Fruit fly (Drosophila melanogaster) Kc167 (cell line): ENCODE data around the gene Rala.

Experiments
- Myc ChIP-seq: fragments of >200 bp; optimal IDR thresholded peaks from 2 replicates; lab custom pipeline; 2017; ENCODE audit warnings: missing external identifiers
- Sin3A ChIP-seq: fragments of >200 bp; optimal IDR thresholded peaks from 2 replicates; lab custom pipeline; 2018; ENCODE audit warnings: missing external identifiers
- h ChIP-seq: fragments of >200 bp; optimal IDR thresholded peaks from 3 replicates; lab custom pipeline; 2018; ENCODE audit warnings: missing external identifiers
- insv ChIP-seq: fragments of >200 bp; optimal IDR thresholded peaks from 3 replicates; lab custom pipeline; 2018; ENCODE audit warnings: missing external identifiers
- psq ChIP-seq: fragments of >200 bp; optimal IDR thresholded peaks from 2 replicates; lab custom pipeline; 2017; ENCODE audit warnings: missing external identifiers
- ttk ChIP-seq: sonication (Bioruptor generic); optimal IDR thresholded peaks from 2 replicates; lab custom pipeline; 2017; ENCODE audit warnings: missing external identifiers

Gene Rala

dm6 chrX:3677156-3677846 is 42.1 kb downstream of the Rala start:
- TF ChIP-seq Sin3A (no peak), h (no peak), ttk (no peak), psq (lab: Kevin White, UChicago) (no peak)

dm6 chrX:3676469-3677155 is 42.8 kb downstream of the Rala start:
- TF ChIP-seq ttk, result no peak
- TF ChIP-seq psq (lab: Kevin White, UChicago), result no peak
- no peak for TF ChIP-seq Sin3A
- no peak for TF ChIP-seq h
- TF ChIP-seq Myc (lab: Kevin White, UChicago), result no peak
- no peak for TF ChIP-seq insv (lab: Kevin White, UChicago)

dm6 chrX:3675538-3675937 is 43.9 kb downstream of the Rala start:
- TF ChIP-seq insv (lab: Kevin White, UChicago), result no peak
- no peak for TF ChIP-seq Myc (lab: Kevin White, UChicago)
- no peak for TF ChIP-seq ttk
- no peak for TF ChIP-seq Sin3A
- TF ChIP-seq psq (lab: Kevin White, UChicago), result no peak
- TF ChIP-seq h, result no peak

- TF ChIP-seq Myc (lab: Kevin White, UChicago), result no peak
Observed at dm6 chrX:3674829-3675228, 44.6 kb downstream of the Rala start.

- TF ChIP-seq Myc (lab: Kevin White, UChicago), result no peak
- TF ChIP-seq insv (lab: Kevin White, UChicago), result no peak
- no peak for TF ChIP-seq h
- TF ChIP-seq Sin3A, result no peak
- TF ChIP-seq ttk, result no peak
Observed at dm6 chrX:3673710-3674344, 45.6 kb downstream of the Rala start.

- TF ChIP-seq ttk, result no peak
- TF ChIP-seq Myc (lab: Kevin White, UChicago), result no peak
- no peak for TF ChIP-seq psq (lab: Kevin White, UChicago)
- TF ChIP-seq Sin3A, result no peak
- TF ChIP-seq h, result no peak
- TF ChIP-seq insv (lab: Kevin White, UChicago), result no peak
Observed at dm6 chrX:3672095-3672995, 47.1 kb downstream of the Rala start.

dm6 chrX:3671469-3672094 is 47.9 kb downstream of the Rala start, which contains the start of the genes Parg and Mnt:
Parg (minus strand) TSS chrX:3671502.
Mnt (plus strand) TSS chrX:3671801.
- TF ChIP-seq h (no peak), Sin3A (no peak), Myc (lab: Kevin White, UChicago) (no peak), insv (lab: Kevin White, UChicago) (no peak), psq (lab: Kevin White, UChicago) (no peak), ttk (no peak)

dm6 chrX:3667199-3667671 is 52.2 kb downstream of the Rala start, which contains the start of gene Ilp7:
Ilp7 (plus strand) TSS chrX:3667621.
- TF ChIP-seq Sin3A (no peak), Myc (lab: Kevin White, UChicago) (no peak), psq (lab: Kevin White, UChicago) (no peak), insv (lab: Kevin White, UChicago) (no peak), ttk (no peak), h (no peak)
